Worm (Caenorhabditis elegans): ENCODE data around the gene C48B4.8.

The C48B4.8 gene

ce11 chrIII:9523581-9523980 lies 37.5 kb downstream of the C48B4.8 start, which contains the start of gene mrps-23 (continued):
- no peak for TF ChIP-seq Y56A3A.18 (GFP tag; IDR thresholded peaks at IDR 0.05)

DNA sequence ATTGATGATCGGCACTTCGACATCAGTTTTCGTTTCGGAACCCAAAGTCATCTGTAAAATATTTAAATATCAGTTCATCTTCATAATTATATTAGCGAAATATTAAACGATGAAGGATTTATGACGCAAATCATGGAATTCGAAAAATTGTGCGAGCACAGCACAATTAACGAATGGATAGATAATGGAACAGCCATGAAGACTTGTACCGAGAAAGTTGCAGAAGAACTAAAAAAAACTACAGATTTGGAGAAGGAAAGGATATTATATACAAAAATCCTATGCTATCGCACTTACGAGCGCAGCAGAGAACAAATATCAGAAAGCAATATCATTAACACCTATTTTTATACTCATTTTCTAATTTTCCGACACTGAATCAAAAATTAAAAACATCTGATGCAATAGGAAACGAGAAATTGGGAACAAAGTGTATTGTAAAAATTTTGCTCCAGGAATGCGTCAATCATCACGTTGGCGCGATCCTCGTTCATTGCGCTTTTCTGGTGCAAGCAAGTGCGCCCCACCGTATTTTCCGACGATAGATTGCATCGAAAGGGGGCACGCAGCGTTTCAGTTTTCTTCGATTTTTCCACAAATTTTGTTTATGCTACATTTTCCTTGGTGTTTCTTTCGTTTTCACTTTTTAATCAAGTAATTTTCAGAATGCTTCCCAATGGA lies 39.5 kb downstream of the C48B4.8 start, which contains the start of the genes clu-1 and prp-40:
Gene clu-1, minus strand, starts transcription at position 51 of the 681 bp plus-strand sequence.
Gene prp-40, plus strand, starts transcription at position 666 of the 681 bp plus-strand sequence.
- TF ChIP-seq lin-35 (GFP tag; optimal IDR thresholded peaks at IDR 0.05) (peak in 2 of 3 experiments; percentile 28 to 83), egrh-3 (GFP tag; IDR thresholded peaks at IDR 0.05) (no peak), hsf-1 (GFP tag; IDR thresholded peaks at IDR 0.05) (peak; percentile 35; the same call in 1 of the 2 replicates), pbrm-1 (GFP tag; IDR thresholded peaks at IDR 0.05) (peak; percentile 87), snpc-4 (GFP tag; optimal IDR thresholded peaks at IDR 0.05) (no peak), snpc-4 (tag; optimal IDR thresholded peaks at IDR 0.05) (peak; percentile 64 to 77 (median 70)), xnd-1 (tag; optimal IDR thresholded peaks at IDR 0.05) (peak; percentile 24), ceh-58 (GFP tag; IDR thresholded peaks at IDR 0.05) (no peak), gei-17 (GFP tag; optimal IDR thresholded peaks at IDR 0.05) (peak; percentile 37), atf-7 (tag; optimal IDR thresholded peaks at IDR 0.05) (peak; percentile 39), nfya-2 (GFP tag; IDR thresholded peaks at IDR 0.05) (no peak), K12H6.12 (tag; optimal IDR thresholded peaks at IDR 0.05) (peak; percentile 70), snpc-1.3 (tag; optimal IDR thresholded peaks at IDR 0.05; ENCODE audit: insufficient read depth) (peak; percentile 76), C06A6.2 (GFP tag; conservative IDR thresholded peaks at IDR 0.05) (peak; percentile 54; the same call in 1 of the 2 replicates), ceh-91 (GFP tag; IDR thresholded peaks at IDR 0.05) (peak; percentile 67), attf-6 (GFP tag; IDR thresholded peaks at IDR 0.05) (no peak), attf-3 (GFP tag; conservative IDR thresholded peaks at IDR 0.05) (peak; percentile 56; the same call in 1 of the 2 replicates), rcor-1 (GFP tag; IDR thresholded peaks at IDR 0.05) (peak; percentile 70), him-1 (tag; optimal IDR thresholded peaks at IDR 0.05) (peak; percentile 27), lsy-27 (tag; optimal IDR thresholded peaks at IDR 0.05; ENCODE audit: borderline replicate concordance, insufficient read depth) (no peak), egl-44 (GFP tag; IDR thresholded peaks at IDR 0.05) (no peak), ceh-40 (GFP tag; IDR thresholded peaks at IDR 0.05) (no peak), aptf-3 (GFP tag; IDR thresholded peaks at IDR 0.05) (no peak), mcd-1 (GFP tag; IDR thresholded peaks at IDR 0.05) (peak; percentile 95), F55B11.4 (tag; optimal IDR thresholded peaks at IDR 0.05; ENCODE audit: borderline replicate concordance, insufficient read depth) (no peak), Y56A3A.18 (GFP tag; IDR thresholded peaks at IDR 0.05) (no peak), ztf-22 (GFP tag; optimal IDR thresholded peaks at IDR 0.05) (no peak), hmg-20 (GFP tag; IDR thresholded peaks at IDR 0.05) (peak; percentile 64; the same call in 1 of the 2 replicates), rec-8 (tag; optimal IDR thresholded peaks at IDR 0.05) (no peak), ztf-6 (GFP tag; IDR thresholded peaks at IDR 0.05) (no peak), ccch-3 (GFP tag; optimal IDR thresholded peaks at IDR 0.05) (no peak), madf-6 (GFP tag; IDR thresholded peaks at IDR 0.05) (peak; percentile 79), mel-28 (tag; optimal IDR thresholded peaks at IDR 0.05; ENCODE audit: borderline replicate concordance) (no peak), ztf-26 (tag; optimal IDR thresholded peaks at IDR 0.05) (peak; percentile 40), ama-1 (optimal IDR thresholded peaks at IDR 0.05) (no peak), ama-1 (GFP tag; optimal IDR thresholded peaks at IDR 0.05) (no peak), athp-1 (tag; optimal IDR thresholded peaks at IDR 0.05) (peak; percentile 5), sea-2 (GFP tag; IDR thresholded peaks at IDR 0.05) (no peak), Y53F4B.3 (GFP tag; IDR thresholded peaks at IDR 0.05) (no peak), mes-4 (tag; optimal IDR thresholded peaks at IDR 0.05) (no peak), nhr-27 (tag; optimal IDR thresholded peaks at IDR 0.05) (no peak), nhr-120 (GFP tag; IDR thresholded peaks at IDR 0.05) (no peak), nhr-179 (tag; optimal IDR thresholded peaks at IDR 0.05) (no peak), D2030.7 (GFP tag; IDR thresholded peaks at IDR 0.05) (peak; percentile 79), let-607 (tag; optimal IDR thresholded peaks at IDR 0.05) (peak in 1 of 2 experiments; percentile 54), hlh-12 (tag; optimal IDR thresholded peaks at IDR 0.05) (no peak)
